Fruit fly (Drosophila melanogaster) whole organism, embryonic: Measurements from ENCODE around the gene fwd.

Experiments
- Aef1 ChIP-seq: fragments of 200-800 bp; sonication (Bioruptor generic); IDR thresholded peaks from 3 replicates; pipeline ENCODE4 v1.3.6; 2022; ENCODE audit warnings: missing biosample characterization, missing genetic modification characterization
- CG10366 ChIP-seq: fragments of 200-800 bp; sonication (Bioruptor generic); IDR thresholded peaks from 2 replicates; pipeline ENCODE4 v1.3.6; 2022; ENCODE audit warnings: missing biosample characterization, missing genetic modification characterization
- CG11696 ChIP-seq: fragments of 200-800 bp; sonication (Bioruptor generic); IDR thresholded peaks from 2 replicates; pipeline ENCODE4 v1.3.6; 2022; ENCODE audit warnings: missing biosample characterization, missing genetic modification characterization
- CG12299 ChIP-seq: fragments of 200-800 bp; sonication (Bioruptor generic); optimal IDR thresholded peaks from 2 replicates; lab custom pipeline; 2018; ENCODE audit warnings: missing biosample characterization, mild to moderate bottlenecking, missing genetic modification characterization
- CG13123 ChIP-seq: fragments of 200-800 bp; sonication (Bioruptor generic); optimal IDR thresholded peaks from 2 replicates; lab custom pipeline; 2016; ENCODE audit warnings: missing biosample characterization, missing genetic modification characterization
- CG13287 ChIP-seq: fragments of 200-800 bp; sonication (Bioruptor generic); IDR thresholded peaks from 2 replicates; pipeline ENCODE4 v1.3.6; 2022; ENCODE audit warnings: missing biosample characterization, missing genetic modification characterization; ENCODE audit not compliant: partially characterized antibody
- CG13296 ChIP-seq: fragments of 200-800 bp; sonication (Bioruptor generic); optimal IDR thresholded peaks from 3 replicates; lab custom pipeline; 2018; ENCODE audit warnings: missing biosample characterization, mild to moderate bottlenecking, missing genetic modification characterization
- CG14710 ChIP-seq: fragments of 200-800 bp; sonication (Bioruptor generic); optimal IDR thresholded peaks from 3 replicates; lab custom pipeline; 2019; ENCODE audit warnings: missing biosample characterization, mild to moderate bottlenecking, missing genetic modification characterization, moderate library complexity
- CG17361 ChIP-seq: fragments of 200-800 bp; sonication (Bioruptor generic); IDR thresholded peaks from 3 replicates; pipeline ENCODE4 v1.3.6; 2022; ENCODE audit warnings: missing biosample characterization, missing genetic modification characterization
- CG18476 ChIP-seq: fragments of 200-800 bp; sonication (Bioruptor generic); optimal IDR thresholded peaks from 2 replicates; lab custom pipeline; 2016; ENCODE audit warnings: missing biosample characterization, mild to moderate bottlenecking, missing genetic modification characterization
- CG2116 ChIP-seq: fragments of 200-800 bp; sonication (Bioruptor generic); optimal IDR thresholded peaks from 3 replicates; lab custom pipeline; 2018; ENCODE audit warnings: missing biosample characterization, mild to moderate bottlenecking, missing genetic modification characterization
- CG2129 ChIP-seq: fragments of 200-800 bp; sonication (Bioruptor generic); IDR thresholded peaks from 2 replicates; pipeline ENCODE4 v1.3.6; 2022; ENCODE audit warnings: missing biosample characterization, missing genetic modification characterization; ENCODE audit not compliant: partially characterized antibody
- CG31365 ChIP-seq: fragments of 200-800 bp; sonication (Bioruptor generic); optimal IDR thresholded peaks from 2 replicates; lab custom pipeline; 2018; ENCODE audit warnings: missing biosample characterization, mild to moderate bottlenecking, missing genetic modification characterization
- CG4617 ChIP-seq: fragments of 200-800 bp; sonication (Bioruptor generic); optimal IDR thresholded peaks from 3 replicates; lab custom pipeline; 2016; ENCODE audit warnings: missing biosample characterization, missing genetic modification characterization, borderline replicate concordance
- CG5180 ChIP-seq: fragments of 200-800 bp; sonication (Bioruptor generic); optimal IDR thresholded peaks from 3 replicates; lab custom pipeline; 2017; ENCODE audit warnings: missing biosample characterization, missing genetic modification characterization, mild to moderate bottlenecking, moderate library complexity, missing genetic modification reagents
- CG6791 ChIP-seq: fragments of 200-800 bp; sonication (Bioruptor generic); IDR thresholded peaks from 3 replicates; pipeline ENCODE4 v1.3.6; 2022; ENCODE audit warnings: missing biosample characterization, missing genetic modification characterization; ENCODE audit not compliant: partially characterized antibody
- CG9609 ChIP-seq: fragments of 200-800 bp; sonication (Bioruptor generic); optimal IDR thresholded peaks from 3 replicates; lab custom pipeline; 2016; ENCODE audit warnings: missing biosample characterization, missing genetic modification characterization
- CG9727 ChIP-seq: fragments of 200-800 bp; sonication (Bioruptor generic); optimal IDR thresholded peaks from 3 replicates; lab custom pipeline; 2017; ENCODE audit warnings: missing biosample characterization, mild to moderate bottlenecking, missing genetic modification characterization
- Elba2 ChIP-seq: fragments of 200-800 bp; sonication (Bioruptor generic); optimal IDR thresholded peaks from 3 replicates; lab custom pipeline; 2016; ENCODE audit warnings: missing biosample characterization, missing genetic modification characterization
- H2.0 ChIP-seq: fragments of 200-800 bp; sonication (Bioruptor generic); IDR thresholded peaks from 2 replicates; pipeline ENCODE4 v1.3.6; 2022; ENCODE audit warnings: missing biosample characterization, missing genetic modification characterization
- HmgD ChIP-seq: fragments of 200-800 bp; sonication (Bioruptor generic); optimal IDR thresholded peaks from 3 replicates; lab custom pipeline; 2016; ENCODE audit warnings: missing biosample characterization, missing genetic modification characterization
- HmgZ ChIP-seq: fragments of 200-800 bp; sonication (Bioruptor generic); optimal IDR thresholded peaks from 2 replicates; lab custom pipeline; 2018; ENCODE audit warnings: missing biosample characterization, mild to moderate bottlenecking, missing genetic modification characterization
- Hmr ChIP-seq: fragments of 200-800 bp; sonication (Bioruptor generic); optimal IDR thresholded peaks from 3 replicates; lab custom pipeline; 2017; ENCODE audit warnings: mild to moderate bottlenecking, missing biosample characterization, missing genetic modification reagents, missing genetic modification characterization
- Jarid2 ChIP-seq: fragments of 200-800 bp; sonication (Bioruptor generic); optimal IDR thresholded peaks from 3 replicates; lab custom pipeline; 2017; ENCODE audit warnings: mild to moderate bottlenecking, missing biosample characterization, missing genetic modification reagents, missing genetic modification characterization
- MBD-R2 ChIP-seq: fragments of 200-800 bp; sonication (Bioruptor generic); IDR thresholded peaks from 2 replicates; pipeline ENCODE4 v1.3.6; 2022; ENCODE audit warnings: missing biosample characterization, missing genetic modification characterization
- Meics ChIP-seq: fragments of 200-800 bp; sonication (Bioruptor generic); optimal IDR thresholded peaks from 2 replicates; lab custom pipeline; 2017; ENCODE audit warnings: missing biosample characterization, mild to moderate bottlenecking, missing genetic modification characterization
- NC2α ChIP-seq: fragments of 200-800 bp; sonication (Bioruptor generic); optimal IDR thresholded peaks from 2 replicates; lab custom pipeline; 2016; ENCODE audit warnings: missing biosample characterization, missing genetic modification characterization
- Nf-YB ChIP-seq: fragments of 200-800 bp; sonication (Bioruptor generic); optimal IDR thresholded peaks from 3 replicates; lab custom pipeline; 2019; ENCODE audit warnings: missing biosample characterization, mild to moderate bottlenecking, missing genetic modification characterization, moderate library complexity
- Sry-β ChIP-seq: fragments of 200-800 bp; sonication (Bioruptor generic); optimal IDR thresholded peaks from 2 replicates; lab custom pipeline; 2018; ENCODE audit warnings: missing biosample characterization, mild to moderate bottlenecking, missing genetic modification characterization, moderate library complexity
- Xrp1 ChIP-seq: fragments of 200-800 bp; sonication (Bioruptor generic); IDR thresholded peaks from 2 replicates; pipeline ENCODE4 v1.3.6; 2022; ENCODE audit warnings: missing biosample characterization, missing genetic modification characterization
- YL-1 ChIP-seq: fragments of 200-800 bp; sonication (Bioruptor generic); optimal IDR thresholded peaks from 3 replicates; lab custom pipeline; 2017; ENCODE audit warnings: missing biosample characterization, mild to moderate bottlenecking, missing genetic modification characterization
- ara ChIP-seq: fragments of 200-800 bp; sonication (Bioruptor generic); IDR thresholded peaks from 2 replicates; pipeline ENCODE4 v1.3.6; 2022; ENCODE audit warnings: missing biosample characterization, missing genetic modification characterization
- corto ChIP-seq: fragments of 200-800 bp; sonication (Bioruptor generic); optimal IDR thresholded peaks from 2 replicates; lab custom pipeline; 2016; ENCODE audit warnings: missing biosample characterization, mild to moderate bottlenecking, missing genetic modification characterization, moderate library complexity
- dati ChIP-seq: fragments of 200-800 bp; sonication (Bioruptor generic); IDR thresholded peaks from 2 replicates; pipeline ENCODE4 v1.3.6; 2022; ENCODE audit warnings: missing biosample characterization, missing genetic modification characterization
- dimm ChIP-seq: fragments of 200-800 bp; sonication (Bioruptor generic); IDR thresholded peaks from 2 replicates; pipeline ENCODE4 v1.3.6; 2022; ENCODE audit warnings: missing biosample characterization, missing genetic modification characterization
- gce ChIP-seq: fragments of 200-800 bp; sonication (Bioruptor generic); IDR thresholded peaks from 3 replicates; pipeline ENCODE4 v1.3.6; 2022; ENCODE audit warnings: missing biosample characterization, missing genetic modification characterization
- her ChIP-seq: fragments of 200-800 bp; sonication (Bioruptor generic); optimal IDR thresholded peaks from 2 replicates; lab custom pipeline; 2016; ENCODE audit warnings: missing biosample characterization, missing genetic modification characterization
- jumu ChIP-seq: fragments of 200-800 bp; sonication (Bioruptor generic); optimal IDR thresholded peaks from 3 replicates; lab custom pipeline; 2016; ENCODE audit warnings: missing biosample characterization, missing genetic modification characterization
- lilli ChIP-seq: fragments of 200-800 bp; sonication (Bioruptor generic); optimal IDR thresholded peaks from 3 replicates; lab custom pipeline; 2016; ENCODE audit warnings: missing biosample characterization, missing genetic modification characterization
- mld ChIP-seq: fragments of 200-800 bp; sonication (Bioruptor generic); IDR thresholded peaks from 3 replicates; pipeline ENCODE4 v1.3.6; 2022; ENCODE audit warnings: missing biosample characterization, missing genetic modification characterization; ENCODE audit not compliant: partially characterized antibody
- odd ChIP-seq: fragments of 200-800 bp; sonication (Bioruptor generic); optimal IDR thresholded peaks from 2 replicates; lab custom pipeline; 2017; ENCODE audit warnings: missing biosample characterization, mild to moderate bottlenecking, missing genetic modification characterization
- onecut ChIP-seq: fragments of 200-800 bp; sonication (Bioruptor generic); IDR thresholded peaks from 2 replicates; pipeline ENCODE4 v1.3.6; 2022; ENCODE audit warnings: missing biosample characterization, missing genetic modification characterization
- otp ChIP-seq: fragments of 200-800 bp; sonication (Bioruptor generic); IDR thresholded peaks from 3 replicates; pipeline ENCODE4, ENCODE4 v1.3.6; 2022; ENCODE audit warnings: missing biosample characterization, missing genetic modification characterization
- sisA ChIP-seq: fragments of 200-800 bp; sonication (Bioruptor generic); IDR thresholded peaks from 2 replicates; pipeline ENCODE4 v1.3.6; 2022; ENCODE audit warnings: missing biosample characterization, missing genetic modification characterization
- slou ChIP-seq: fragments of 200-800 bp; sonication (Bioruptor generic); optimal IDR thresholded peaks from 3 replicates; lab custom pipeline; 2016; ENCODE audit warnings: missing biosample characterization, missing genetic modification characterization
- sug ChIP-seq: fragments of 200-800 bp; optimal IDR thresholded peaks from 2 replicates; lab custom pipeline; 2019; ENCODE audit warnings: missing biosample characterization, mild to moderate bottlenecking, missing genetic modification characterization, moderate library complexity
- toy ChIP-seq: fragments of 200-800 bp; sonication (Bioruptor generic); IDR thresholded peaks from 2 replicates; pipeline ENCODE4 v1.3.6; 2022; ENCODE audit warnings: missing biosample characterization, missing genetic modification characterization
- usp ChIP-seq: fragments of >200 bp; optimal IDR thresholded peaks from 2 replicates; lab custom pipeline; 2017; ENCODE audit warnings: missing biosample characterization, missing genetic modification characterization
- z ChIP-seq: fragments of 200-800 bp; sonication (Bioruptor generic); IDR thresholded peaks from 3 replicates; pipeline ENCODE4 v1.3.6; 2022; ENCODE audit warnings: missing biosample characterization, missing genetic modification characterization
- zen2 ChIP-seq: fragments of 200-800 bp; sonication (Bioruptor generic); IDR thresholded peaks from 3 replicates; pipeline ENCODE4 v1.3.6; 2022; ENCODE audit warnings: missing biosample characterization, missing genetic modification characterization; ENCODE audit not compliant: partially characterized antibody

The fwd gene

DNA sequence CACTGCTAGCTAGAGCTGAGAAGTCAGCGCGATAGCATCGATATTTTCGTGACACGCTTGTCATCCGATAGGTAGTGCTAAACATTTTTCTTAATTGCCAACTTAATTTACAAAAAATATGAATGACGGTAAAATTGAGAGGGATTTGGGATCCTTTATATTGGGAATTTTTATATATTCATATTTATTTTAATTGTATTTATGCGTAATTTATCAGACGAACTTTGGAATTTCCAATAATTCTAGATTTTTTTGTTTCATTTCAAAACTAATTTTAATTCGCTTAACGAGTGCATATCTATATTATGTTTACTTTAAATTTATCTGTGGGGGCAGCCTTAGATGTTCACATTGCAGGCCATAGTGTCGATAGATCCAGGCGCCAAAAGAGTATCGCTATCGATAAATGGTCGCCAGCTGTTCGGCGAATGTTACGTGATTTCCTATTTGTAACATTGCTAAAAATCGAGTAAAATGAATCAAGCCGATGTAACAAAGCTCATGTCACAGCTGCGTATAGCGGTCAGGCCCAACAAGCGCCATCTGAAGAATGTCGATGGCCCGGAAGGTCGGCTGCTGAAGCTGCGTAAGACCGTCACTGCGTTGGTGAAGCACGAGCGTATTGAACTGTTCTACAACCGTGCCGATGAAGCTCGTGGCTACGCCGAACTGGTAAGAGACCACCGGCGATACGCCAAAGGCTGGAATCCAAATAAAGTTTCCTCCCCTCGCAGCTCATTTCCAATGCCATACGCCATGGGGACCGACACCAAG, 55.1 kb downstream of the fwd start, which contains the start of the genes Tudor-SN and mRpL17 (continued):
- TF ChIP-seq CG9727 (GFP tag; lab: Kevin White, UChicago) (peak; percentile 63), usp (GFP tag; lab: Kevin White, UChicago) (no peak), CG9609 (GFP tag; lab: Kevin White, UChicago) (no peak), CG11696 (no peak), CG5180 (GFP tag; lab: Kevin White, UChicago) (no peak), her (no peak), Jarid2 (GFP tag; lab: Kevin White, UChicago) (no peak), z (no peak), CG31365 (tag; lab: Kevin White, UChicago) (no peak), CG10366 (GFP tag; lab: Robert Waterston, UW) (no peak), CG17361 (GFP tag; lab: Robert Waterston, UW) (peak; percentile 66; the same call in 2 of the 3 replicates), CG12299 (tag; lab: Kevin White, UChicago) (no peak), otp (GFP tag; lab: Robert Waterston, UW) (no peak), Elba2 (GFP tag; lab: Kevin White, UChicago) (no peak), HmgD (no peak), sug (peak; percentile 41), CG6791 (peak; percentile 98), Meics (GFP tag; lab: Kevin White, UChicago) (peak; percentile 39), lilli (GFP tag; lab: Kevin White, UChicago) (peak; percentile 42), Hmr (peak; percentile 62), NC2α (no peak), gce (no peak), zen2 (peak; percentile 96), HmgZ (tag; lab: Kevin White, UChicago) (no peak), corto (GFP tag; lab: Kevin White, UChicago) (peak; percentile 70), YL-1 (GFP tag; lab: Kevin White, UChicago) (no peak), ara (GFP tag; lab: Robert Waterston, UW) (no peak), CG18476 (GFP tag; lab: Kevin White, UChicago) (no peak), dimm (GFP tag; lab: Robert Waterston, UW) (no peak), odd (GFP tag; lab: Kevin White, UChicago) (peak; percentile 28), CG14710 (tag; lab: Kevin White, UChicago) (peak; percentile 93), slou (GFP tag; lab: Kevin White, UChicago) (peak; percentile 9), CG13296 (no peak), sisA (no peak), CG2116 (GFP tag; lab: Kevin White, UChicago) (peak; percentile 75), Nf-YB (GFP tag; lab: Kevin White, UChicago) (no peak), Sry-β (peak; percentile 55), toy (GFP tag; lab: Robert Waterston, UW) (no peak), CG13123 (GFP tag; lab: Kevin White, UChicago) (peak; percentile 52), Xrp1 (no peak; the same call in 1 of the 2 replicates), CG13287 (GFP tag; lab: Robert Waterston, UW) (peak; percentile 94), jumu (no peak), CG2129 (GFP tag; lab: Robert Waterston, UW) (peak; percentile 73), mld (peak; percentile 95), MBD-R2 (GFP tag; lab: Robert Waterston, UW) (peak; percentile 72), Aef1 (GFP tag; lab: Robert Waterston, UW) (no peak), CG4617 (GFP tag; lab: Kevin White, UChicago) (no peak), H2.0 (no peak; the same call in 1 of the 2 replicates), dati (GFP tag; lab: Robert Waterston, UW) (no peak), onecut (GFP tag; lab: Robert Waterston, UW) (no peak)
